Comparison of ENCODE assay signal across 1 fruit fly cellular context in genomic region chrX:6770924-6771323, dm6.
TF ChIP-seq lines count a peak whose summit lies in the region.

Gene Coq7, plus strand, starts transcription at chrX:6771225.

TF ChIP-seq in whole organism, embryonic, 481 proteins besides CTCF, POLR2A, EP300 and RAD21 (continued from another document and continues in another):
- TF ChIP-seq bigmax (GFP tag; optimal IDR thresholded peaks at IDR 0.05; lab: Kevin White, UChicago), result peak; percentile 11
- peak; percentile 79 for TF ChIP-seq CG7556 (GFP tag; optimal IDR thresholded peaks at IDR 0.05; lab: Kevin White, UChicago)
- no peak for TF ChIP-seq Hr39 (optimal IDR thresholded peaks at IDR 0.05; lab: Kevin White, UChicago)
- TF ChIP-seq Myb (GFP tag; optimal IDR thresholded peaks at IDR 0.05; lab: Kevin White, UChicago), result peak; percentile 17
- TF ChIP-seq Bdp1 (GFP tag; optimal IDR thresholded peaks at IDR 0.05; lab: Kevin White, UChicago), result peak; percentile 56
- peak; percentile 94 for TF ChIP-seq CG3847 (GFP tag; IDR thresholded peaks at IDR 0.05; lab: Robert Waterston, UW)
- peak; percentile 94 for TF ChIP-seq Gug (GFP tag; IDR thresholded peaks at IDR 0.05; lab: Robert Waterston, UW)
- peak; percentile 61; the same call in 1 of the 2 replicates for TF ChIP-seq Doc2 (GFP tag; IDR thresholded peaks at IDR 0.05; lab: Robert Waterston, UW)
- peak; percentile 62; the same call in 1 of the 3 replicates for TF ChIP-seq C15 (GFP tag; IDR thresholded peaks at IDR 0.05; lab: Robert Waterston, UW)
- TF ChIP-seq CG14860 (GFP tag; IDR thresholded peaks at IDR 0.05; lab: Robert Waterston, UW; ENCODE audit: partially characterized antibody), result peak; percentile 97
- peak; percentile 51 for TF ChIP-seq Nf-YB (GFP tag; optimal IDR thresholded peaks at IDR 0.05; lab: Kevin White, UChicago)
- peak; percentile 75 for TF ChIP-seq fd3F (GFP tag; optimal IDR thresholded peaks at IDR 0.05; lab: Kevin White, UChicago)
- peak; percentile 87 for TF ChIP-seq CG4820 (GFP tag; optimal IDR thresholded peaks at IDR 0.05; lab: Kevin White, UChicago)
- TF ChIP-seq CG6689 (GFP tag; IDR thresholded peaks at IDR 0.05; lab: Robert Waterston, UW), result peak; percentile 92
- TF ChIP-seq CG30403 (GFP tag; optimal IDR thresholded peaks at IDR 0.05; lab: Kevin White, UChicago), result peak; percentile 93
- peak; percentile 67 for TF ChIP-seq mam (GFP tag; optimal IDR thresholded peaks at IDR 0.05; lab: Kevin White, UChicago)
- TF ChIP-seq CG34224 (GFP tag; IDR thresholded peaks at IDR 0.05; lab: Robert Waterston, UW; ENCODE audit: partially characterized antibody), result peak; percentile 98
- peak; percentile 98 for TF ChIP-seq CG7928 (GFP tag; optimal IDR thresholded peaks at IDR 0.05; lab: Kevin White, UChicago)
- peak; percentile 80 for TF ChIP-seq CG6175 (GFP tag; IDR thresholded peaks at IDR 0.05; lab: Robert Waterston, UW)
- TF ChIP-seq odd (GFP tag; optimal IDR thresholded peaks at IDR 0.05; lab: Kevin White, UChicago), result no peak
- TF ChIP-seq Xrp1 (GFP tag; IDR thresholded peaks at IDR 0.05; lab: Robert Waterston, UW), result peak; percentile 92
- peak; percentile 86 for TF ChIP-seq CG14667 (GFP tag; IDR thresholded peaks at IDR 0.05; lab: Robert Waterston, UW)
- TF ChIP-seq Atf3 (GFP tag; optimal IDR thresholded peaks at IDR 0.05; lab: Kevin White, UChicago), result no peak
- no peak for TF ChIP-seq nau (GFP tag; optimal IDR thresholded peaks at IDR 0.05; lab: Kevin White, UChicago)
- TF ChIP-seq CG10431 (GFP tag; optimal IDR thresholded peaks at IDR 0.05; lab: Kevin White, UChicago), result no peak
- no peak for TF ChIP-seq tx (GFP tag; optimal IDR thresholded peaks at IDR 0.05; lab: Kevin White, UChicago)
- peak; percentile 88 for TF ChIP-seq az2 (GFP tag; optimal IDR thresholded peaks at IDR 0.05; lab: Kevin White, UChicago)
- TF ChIP-seq chif (GFP tag; optimal IDR thresholded peaks at IDR 0.05; lab: Kevin White, UChicago), result peak; percentile 37 to 57
- TF ChIP-seq wek (GFP tag; optimal IDR thresholded peaks at IDR 0.05; lab: Kevin White, UChicago), result peak; percentile 44
- TF ChIP-seq CG10543 (GFP tag; optimal IDR thresholded peaks at IDR 0.05; lab: Kevin White, UChicago), result no peak
- no peak for TF ChIP-seq dmrt99B (tag; optimal IDR thresholded peaks at IDR 0.05; lab: Kevin White, UChicago)
- no peak for TF ChIP-seq exex (tag; optimal IDR thresholded peaks at IDR 0.05; lab: Kevin White, UChicago)
- peak; percentile 51 for TF ChIP-seq slp2 (GFP tag; optimal IDR thresholded peaks at IDR 0.05; lab: Kevin White, UChicago)
- no peak for TF ChIP-seq sc (optimal IDR thresholded peaks at IDR 0.05; lab: Kevin White, UChicago)
- no peak for TF ChIP-seq sc (GFP tag; optimal IDR thresholded peaks at IDR 0.05; lab: Kevin White, UChicago)
- TF ChIP-seq CG10654 (GFP tag; optimal IDR thresholded peaks at IDR 0.05; lab: Kevin White, UChicago), result peak; percentile 88
- peak; percentile 45 for TF ChIP-seq CG16863 (GFP tag; optimal IDR thresholded peaks at IDR 0.05; lab: Kevin White, UChicago)
- TF ChIP-seq zen (tag; optimal IDR thresholded peaks at IDR 0.05; lab: Kevin White, UChicago), result peak; percentile 87
- TF ChIP-seq tap (tag; optimal IDR thresholded peaks at IDR 0.05; lab: Kevin White, UChicago), result no peak
- TF ChIP-seq jing (GFP tag; optimal IDR thresholded peaks at IDR 0.05; lab: Kevin White, UChicago), result peak; percentile 65
- peak; percentile 96 for TF ChIP-seq slbo (GFP tag; IDR thresholded peaks at IDR 0.05; lab: Robert Waterston, UW)
- no peak for TF ChIP-seq CG10147 (GFP tag; optimal IDR thresholded peaks at IDR 0.05; lab: Kevin White, UChicago)
- TF ChIP-seq CG6654 (GFP tag; optimal IDR thresholded peaks at IDR 0.05; lab: Kevin White, UChicago), result peak; percentile 33
- TF ChIP-seq CG8478 (optimal IDR thresholded peaks at IDR 0.05; lab: Kevin White, UChicago), result no peak
- no peak for TF ChIP-seq cad (GFP tag; optimal IDR thresholded peaks at IDR 0.05; lab: Kevin White, UChicago)
- TF ChIP-seq MESR4 (GFP tag; optimal IDR thresholded peaks at IDR 0.05; lab: Kevin White, UChicago), result peak; percentile 45
- TF ChIP-seq btn (GFP tag; optimal IDR thresholded peaks at IDR 0.05; lab: Kevin White, UChicago), result no peak
- peak; percentile 82 for TF ChIP-seq wor (GFP tag; IDR thresholded peaks at IDR 0.05; lab: Robert Waterston, UW)
- no peak for TF ChIP-seq ab (GFP tag; optimal IDR thresholded peaks at IDR 0.05; lab: Kevin White, UChicago)
- TF ChIP-seq lab (GFP tag; optimal IDR thresholded peaks at IDR 0.05; lab: Kevin White, UChicago), result no peak
- TF ChIP-seq row (GFP tag; IDR thresholded peaks at IDR 0.05; lab: Robert Waterston, UW), result peak; percentile 97
- no peak for TF ChIP-seq disco-r (GFP tag; optimal IDR thresholded peaks at IDR 0.05; lab: Kevin White, UChicago)
- TF ChIP-seq CG17829 (tag; optimal IDR thresholded peaks at IDR 0.05; lab: Kevin White, UChicago), result peak; percentile 88
- TF ChIP-seq grau (tag; optimal IDR thresholded peaks at IDR 0.05; lab: Kevin White, UChicago), result peak; percentile 85
- TF ChIP-seq Sox100B (GFP tag; optimal IDR thresholded peaks at IDR 0.05; lab: Kevin White, UChicago), result no peak
- no peak for TF ChIP-seq CG9876 (GFP tag; optimal IDR thresholded peaks at IDR 0.05; lab: Kevin White, UChicago)
- peak; percentile 81 for TF ChIP-seq Meics (GFP tag; optimal IDR thresholded peaks at IDR 0.05; lab: Kevin White, UChicago)
- TF ChIP-seq sens (GFP tag; lab: Kevin White, UChicago), result peak; percentile 94
- no peak for TF ChIP-seq B-H2 (GFP tag; optimal IDR thresholded peaks at IDR 0.05; lab: Kevin White, UChicago)
- no peak for TF ChIP-seq pita (GFP tag; optimal IDR thresholded peaks at IDR 0.05; lab: Kevin White, UChicago)
- TF ChIP-seq croc (GFP tag; conservative IDR thresholded peaks at IDR 0.05; lab: Robert Waterston, UW), result peak; percentile 86
- TF ChIP-seq Mes4 (GFP tag; optimal IDR thresholded peaks at IDR 0.05; lab: Kevin White, UChicago), result no peak
- peak; percentile 88 for TF ChIP-seq ap (GFP tag; IDR thresholded peaks at IDR 0.05; lab: Robert Waterston, UW)
- TF ChIP-seq Fer1 (GFP tag; optimal IDR thresholded peaks at IDR 0.05; lab: Kevin White, UChicago), result no peak
- TF ChIP-seq gt (GFP tag; IDR thresholded peaks at IDR 0.05; lab: Robert Waterston, UW), result peak; percentile 79
- peak; percentile 76 for TF ChIP-seq CG5245 (GFP tag; optimal IDR thresholded peaks at IDR 0.05; lab: Kevin White, UChicago)
- TF ChIP-seq CG8281 (tag; optimal IDR thresholded peaks at IDR 0.05; lab: Kevin White, UChicago), result no peak
- peak; percentile 90 for TF ChIP-seq CG10959 (GFP tag; IDR thresholded peaks at IDR 0.05; lab: Robert Waterston, UW)
- TF ChIP-seq inv (GFP tag; IDR thresholded peaks at IDR 0.05; lab: Robert Waterston, UW; ENCODE audit: partially characterized antibody), result peak; percentile 98
- TF ChIP-seq Ets65A (GFP tag; lab: Kevin White, UChicago), result peak; percentile 95
- TF ChIP-seq CG15073 (GFP tag; optimal IDR thresholded peaks at IDR 0.05; lab: Kevin White, UChicago), result peak; percentile 39
- TF ChIP-seq Fer3 (tag; optimal IDR thresholded peaks at IDR 0.05; lab: Kevin White, UChicago), result peak; percentile 83
- peak; percentile 64 for TF ChIP-seq ham (GFP tag; IDR thresholded peaks at IDR 0.05; lab: Robert Waterston, UW)
- TF ChIP-seq Nf-YA (GFP tag; IDR thresholded peaks at IDR 0.05; lab: Robert Waterston, UW), result peak; percentile 74; the same call in 1 of the 2 replicates
- peak; percentile 94 for TF ChIP-seq amos (GFP tag; IDR thresholded peaks at IDR 0.05; lab: Robert Waterston, UW; ENCODE audit: partially characterized antibody)
- TF ChIP-seq CG18619 (GFP tag; optimal IDR thresholded peaks at IDR 0.05; lab: Kevin White, UChicago), result peak; percentile 80
- TF ChIP-seq kni (GFP tag; optimal IDR thresholded peaks at IDR 0.05; lab: Kevin White, UChicago), result no peak
- TF ChIP-seq ash1 (GFP tag; optimal IDR thresholded peaks at IDR 0.05; lab: Kevin White, UChicago), result no peak
- peak; percentile 3 for TF ChIP-seq NK7.1 (GFP tag; optimal IDR thresholded peaks at IDR 0.05; lab: Kevin White, UChicago)
- TF ChIP-seq CG13123 (GFP tag; optimal IDR thresholded peaks at IDR 0.05; lab: Kevin White, UChicago), result peak; percentile 85
- TF ChIP-seq Ssrp (tag; optimal IDR thresholded peaks at IDR 0.05; lab: Kevin White, UChicago), result peak; percentile 84
- TF ChIP-seq CG3726 (GFP tag; IDR thresholded peaks at IDR 0.05; lab: Robert Waterston, UW), result peak; percentile 81; the same call in 2 of the 3 replicates
- TF ChIP-seq CrebB (tag; optimal IDR thresholded peaks at IDR 0.05; lab: Kevin White, UChicago), result peak; percentile 78
- peak; percentile 60 for TF ChIP-seq Dref (GFP tag; IDR thresholded peaks at IDR 0.05; lab: Robert Waterston, UW)
- TF ChIP-seq CG9727 (GFP tag; optimal IDR thresholded peaks at IDR 0.05; lab: Kevin White, UChicago), result peak; percentile 85
- TF ChIP-seq CG1603 (tag; optimal IDR thresholded peaks at IDR 0.05; lab: Kevin White, UChicago), result no peak
- peak; percentile 85 for TF ChIP-seq Max (GFP tag; optimal IDR thresholded peaks at IDR 0.05; lab: Kevin White, UChicago)
- TF ChIP-seq luna (GFP tag; optimal IDR thresholded peaks at IDR 0.05; lab: Kevin White, UChicago), result no peak
- TF ChIP-seq CG1832 (GFP tag; optimal IDR thresholded peaks at IDR 0.05; lab: Kevin White, UChicago), result no peak
- peak; percentile 97 for TF ChIP-seq zen2 (GFP tag; IDR thresholded peaks at IDR 0.05; lab: Robert Waterston, UW; ENCODE audit: partially characterized antibody)
- TF ChIP-seq Elba2 (GFP tag; optimal IDR thresholded peaks at IDR 0.05; lab: Kevin White, UChicago), result peak; percentile 62
- peak; percentile 96 for TF ChIP-seq CG9932 (GFP tag; IDR thresholded peaks at IDR 0.05; lab: Robert Waterston, UW)
- peak; percentile 93 for TF ChIP-seq HLH4C (GFP tag; IDR thresholded peaks at IDR 0.05; lab: Robert Waterston, UW; ENCODE audit: partially characterized antibody)
- TF ChIP-seq schlank (tag; optimal IDR thresholded peaks at IDR 0.05; lab: Kevin White, UChicago), result peak; percentile 58
- TF ChIP-seq sqz (GFP tag; optimal IDR thresholded peaks at IDR 0.05; lab: Kevin White, UChicago), result no peak
- TF ChIP-seq ac (GFP tag; optimal IDR thresholded peaks at IDR 0.05; lab: Kevin White, UChicago), result peak; percentile 23
- TF ChIP-seq Stat92E (GFP tag; optimal IDR thresholded peaks at IDR 0.05; lab: Kevin White, UChicago), result no peak
- peak; percentile 66 for TF ChIP-seq CG1529 (GFP tag; optimal IDR thresholded peaks at IDR 0.05; lab: Kevin White, UChicago)
- TF ChIP-seq hbn (GFP tag; IDR thresholded peaks at IDR 0.05; lab: Robert Waterston, UW; ENCODE audit: partially characterized antibody), result peak; percentile 97
- peak; percentile 99 for TF ChIP-seq CG13287 (GFP tag; IDR thresholded peaks at IDR 0.05; lab: Robert Waterston, UW; ENCODE audit: partially characterized antibody)
- peak; percentile 93 for TF ChIP-seq lmd (GFP tag; IDR thresholded peaks at IDR 0.05; lab: Robert Waterston, UW)
- TF ChIP-seq sr (GFP tag; IDR thresholded peaks at IDR 0.05; lab: Robert Waterston, UW), result peak; percentile 65; the same call in 1 of the 3 replicates
- peak; percentile 88 for TF ChIP-seq CG18599 (GFP tag; optimal IDR thresholded peaks at IDR 0.05; lab: Kevin White, UChicago)
- TF ChIP-seq scrt (GFP tag; optimal IDR thresholded peaks at IDR 0.05; lab: Kevin White, UChicago), result no peak
- no peak for TF ChIP-seq CG2678 (tag; optimal IDR thresholded peaks at IDR 0.05; lab: Kevin White, UChicago)
- peak; percentile 95 for TF ChIP-seq bbx (GFP tag; IDR thresholded peaks at IDR 0.05; lab: Robert Waterston, UW; ENCODE audit: partially characterized antibody)
- peak; percentile 94 for TF ChIP-seq chinmo (GFP tag; IDR thresholded peaks at IDR 0.05; lab: Robert Waterston, UW; ENCODE audit: partially characterized antibody)
- peak; percentile 70 for TF ChIP-seq aop (GFP tag; IDR thresholded peaks at IDR 0.05; lab: Robert Waterston, UW)
- peak; percentile 89 for TF ChIP-seq ato (GFP tag; IDR thresholded peaks at IDR 0.05; lab: Robert Waterston, UW; ENCODE audit: partially characterized antibody)
- peak; percentile 44 for TF ChIP-seq CG9797 (GFP tag; optimal IDR thresholded peaks at IDR 0.05; lab: Kevin White, UChicago)
- TF ChIP-seq trem (tag; optimal IDR thresholded peaks at IDR 0.05; lab: Kevin White, UChicago), result peak; percentile 86
- TF ChIP-seq Lim3 (GFP tag; IDR thresholded peaks at IDR 0.05; lab: Robert Waterston, UW), result peak; percentile 51; the same call in 1 of the 2 replicates
- TF ChIP-seq nmo (GFP tag; optimal IDR thresholded peaks at IDR 0.05; lab: Kevin White, UChicago), result peak; percentile 88
- TF ChIP-seq E2f2 (GFP tag; IDR thresholded peaks at IDR 0.05; lab: Robert Waterston, UW), result peak; percentile 76
- TF ChIP-seq Optix (GFP tag; IDR thresholded peaks at IDR 0.05; lab: Robert Waterston, UW), result peak; percentile 90
- peak; percentile 40 for TF ChIP-seq CG9609 (GFP tag; optimal IDR thresholded peaks at IDR 0.05; lab: Kevin White, UChicago)
- TF ChIP-seq CG3065 (GFP tag; optimal IDR thresholded peaks at IDR 0.05; lab: Kevin White, UChicago), result peak; percentile 77
- peak; percentile 66 for TF ChIP-seq pzg (GFP tag; optimal IDR thresholded peaks at IDR 0.05; lab: Kevin White, UChicago)
- no peak for TF ChIP-seq BtbVII (GFP tag; optimal IDR thresholded peaks at IDR 0.05; lab: Kevin White, UChicago)
- no peak for TF ChIP-seq Trl (optimal IDR thresholded peaks at IDR 0.05; lab: Kevin White, UChicago)
- TF ChIP-seq Trl (GFP tag; optimal IDR thresholded peaks at IDR 0.05; lab: Kevin White, UChicago), result peak; percentile 62
- no peak for TF ChIP-seq abd-A (tag; optimal IDR thresholded peaks at IDR 0.05; lab: Kevin White, UChicago)
- peak; percentile 87 for TF ChIP-seq CG12942 (GFP tag; optimal IDR thresholded peaks at IDR 0.05; lab: Kevin White, UChicago)
- peak; percentile 55 for TF ChIP-seq Sin3A (optimal IDR thresholded peaks at IDR 0.05; lab: Kevin White, UChicago)
- TF ChIP-seq Chrac-16 (GFP tag; optimal IDR thresholded peaks at IDR 0.05; lab: Kevin White, UChicago), result peak; percentile 91
- peak; percentile 83 for TF ChIP-seq CG10979 (tag; optimal IDR thresholded peaks at IDR 0.05; lab: Kevin White, UChicago)
- TF ChIP-seq CG8944 (GFP tag; optimal IDR thresholded peaks at IDR 0.05; lab: Kevin White, UChicago), result peak; percentile 46
- TF ChIP-seq zf30C (GFP tag; optimal IDR thresholded peaks at IDR 0.05; lab: Kevin White, UChicago), result no peak
- peak; percentile 84 for TF ChIP-seq NfI (GFP tag; optimal IDR thresholded peaks at IDR 0.05; lab: Kevin White, UChicago)
- TF ChIP-seq toy (GFP tag; IDR thresholded peaks at IDR 0.05; lab: Robert Waterston, UW), result peak; percentile 50; the same call in 1 of the 2 replicates
- TF ChIP-seq CG31365 (tag; optimal IDR thresholded peaks at IDR 0.05; lab: Kevin White, UChicago), result no peak
- TF ChIP-seq CG12391 (tag; optimal IDR thresholded peaks at IDR 0.05; lab: Kevin White, UChicago), result peak; percentile 92
